Fruit fly (Drosophila melanogaster): ENCODE measurements around the gene CG42713.

Gene CG42713

DNA sequence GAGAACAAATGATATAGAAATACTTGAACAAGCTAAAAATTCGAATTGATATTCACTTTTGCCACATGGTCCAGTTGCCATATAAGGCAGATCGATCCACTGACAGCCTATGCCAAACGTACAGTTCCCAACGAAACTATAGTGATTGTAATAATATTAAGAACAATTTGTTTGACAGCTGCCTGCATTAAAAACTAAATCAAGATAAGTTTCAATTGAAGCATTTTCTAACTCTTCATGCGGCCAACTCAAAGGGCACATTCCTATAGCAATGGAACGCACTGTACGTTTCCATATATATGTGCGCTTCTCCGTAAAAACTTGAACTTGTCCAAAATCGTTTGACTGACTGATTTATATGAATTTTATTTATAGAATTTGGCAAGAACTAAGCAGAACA lies 3.0 kb downstream of the CG42713 start (continued):
- TF ChIP-seq CG9727 (GFP tag; optimal IDR thresholded peaks at IDR 0.05) (peak; percentile 12), Dfd (GFP tag; optimal IDR thresholded peaks at IDR 0.05) (no peak), CG8281 (tag; optimal IDR thresholded peaks at IDR 0.05) (no peak), MBD-R2 (GFP tag; IDR thresholded peaks at IDR 0.05) (peak; percentile 46; the same call in 1 of the 2 replicates), dmrt11E (tag; optimal IDR thresholded peaks at IDR 0.05) (no peak), CG6813 (GFP tag; optimal IDR thresholded peaks at IDR 0.05) (no peak), maf-S (GFP tag; optimal IDR thresholded peaks at IDR 0.05) (no peak), CG12219 (GFP tag; optimal IDR thresholded peaks at IDR 0.05) (no peak), Bdp1 (GFP tag; optimal IDR thresholded peaks at IDR 0.05) (no peak), mld (GFP tag; IDR thresholded peaks at IDR 0.05; ENCODE audit: partially characterized antibody) (no peak), CG2116 (GFP tag; optimal IDR thresholded peaks at IDR 0.05) (no peak), CG2199 (GFP tag; IDR thresholded peaks at IDR 0.05) (no peak), run (tag; optimal IDR thresholded peaks at IDR 0.05) (no peak), Ravus (GFP tag; IDR thresholded peaks at IDR 0.05) (no peak), CG15073 (GFP tag; optimal IDR thresholded peaks at IDR 0.05) (no peak), en (GFP tag; optimal IDR thresholded peaks at IDR 0.05) (no peak), Jarid2 (GFP tag; optimal IDR thresholded peaks at IDR 0.05) (no peak), Sox100B (GFP tag; optimal IDR thresholded peaks at IDR 0.05) (no peak), esg (GFP tag; conservative IDR thresholded peaks at IDR 0.05) (no peak), CG10462 (GFP tag; optimal IDR thresholded peaks at IDR 0.05) (no peak), CG2875 (GFP tag; optimal IDR thresholded peaks at IDR 0.05) (no peak), yki (optimal IDR thresholded peaks at IDR 0.05) (no peak), phol (tag; optimal IDR thresholded peaks at IDR 0.05) (no peak), NC2β (GFP tag; optimal IDR thresholded peaks at IDR 0.05) (no peak), Ets65A (GFP tag) (peak; percentile 39), prd (optimal IDR thresholded peaks at IDR 0.05) (no peak), prd (GFP tag; IDR thresholded peaks at IDR 0.05) (peak; percentile 62; the same call in 2 of the 3 replicates), CG10366 (GFP tag; IDR thresholded peaks at IDR 0.05) (no peak), CG17361 (GFP tag; IDR thresholded peaks at IDR 0.05) (0 out of 3 replicates have a peak, but pooled peaks have one; percentile 33), Sry-δ (GFP tag; optimal IDR thresholded peaks at IDR 0.05) (no peak), CG13296 (GFP tag; optimal IDR thresholded peaks at IDR 0.05) (peak; percentile 4), tup (GFP tag; optimal IDR thresholded peaks at IDR 0.05) (no peak), nom (GFP tag; optimal IDR thresholded peaks at IDR 0.05) (no peak), CG11723 (GFP tag; optimal IDR thresholded peaks at IDR 0.05) (no peak), sc (optimal IDR thresholded peaks at IDR 0.05) (no peak), sc (GFP tag; optimal IDR thresholded peaks at IDR 0.05) (no peak), CG8478 (optimal IDR thresholded peaks at IDR 0.05) (no peak), ttk (GFP tag; IDR thresholded peaks at IDR 0.05) (no peak), zen (tag; optimal IDR thresholded peaks at IDR 0.05) (no peak), vfl (GFP tag; optimal IDR thresholded peaks at IDR 0.05) (no peak), CG10654 (GFP tag; optimal IDR thresholded peaks at IDR 0.05) (no peak), shn (GFP tag; optimal IDR thresholded peaks at IDR 0.05) (no peak), CG2129 (GFP tag; IDR thresholded peaks at IDR 0.05; ENCODE audit: partially characterized antibody) (no peak), CG11093 (GFP tag; IDR thresholded peaks at IDR 0.05) (no peak; the same call in 2 of the 3 replicates), Six4 (GFP tag; optimal IDR thresholded peaks at IDR 0.05) (no peak), da (GFP tag; optimal IDR thresholded peaks at IDR 0.05) (no peak), cad (GFP tag; optimal IDR thresholded peaks at IDR 0.05) (no peak), Oli (tag; optimal IDR thresholded peaks at IDR 0.05) (no peak), CG11085 (GFP tag; IDR thresholded peaks at IDR 0.05) (peak; percentile 55; the same call in 1 of the 2 replicates), unc-4 (GFP tag; IDR thresholded peaks at IDR 0.05; ENCODE audit: partially characterized antibody) (no peak), NFAT (GFP tag; IDR thresholded peaks at IDR 0.05) (peak; percentile 81), wor (GFP tag; IDR thresholded peaks at IDR 0.05) (no peak), insv (GFP tag; optimal IDR thresholded peaks at IDR 0.05) (no peak)

Measured in whole organism, embryonic.